Fruit fly (Drosophila melanogaster) whole organism: ENCODE data around the gene CG12689.

Source experiments
- CG8478 ChIP-seq: fragments of >200 bp; optimal IDR thresholded peaks from 2 replicates; lab custom pipeline; 2018; ENCODE audit warnings: inconsistent platforms
- Dll ChIP-seq: fragments of >200 bp; optimal IDR thresholded peaks from 2 replicates; lab custom pipeline; 2017
- EcR ChIP-seq, 2 experiments: fragments of >200 bp; optimal IDR thresholded peaks; 2 replicates each; lab custom pipeline; 2017; ENCODE audit warnings: missing biosample characterization in 2 of 2, missing genetic modification characterization in 2 of 2, missing genetic modification reagents in 2 of 2
- pan ChIP-seq: fragments of >200 bp; optimal IDR thresholded peaks from 2 replicates; lab custom pipeline; 2017
- psq ChIP-seq: fragments of >200 bp; optimal IDR thresholded peaks from 2 replicates; lab custom pipeline; 2017
- usp ChIP-seq: fragments of >200 bp; optimal IDR thresholded peaks from 2 replicates; lab custom pipeline; 2017; ENCODE audit warnings: missing biosample characterization, missing genetic modification characterization, mixed read lengths

The CG12689 gene

DNA sequence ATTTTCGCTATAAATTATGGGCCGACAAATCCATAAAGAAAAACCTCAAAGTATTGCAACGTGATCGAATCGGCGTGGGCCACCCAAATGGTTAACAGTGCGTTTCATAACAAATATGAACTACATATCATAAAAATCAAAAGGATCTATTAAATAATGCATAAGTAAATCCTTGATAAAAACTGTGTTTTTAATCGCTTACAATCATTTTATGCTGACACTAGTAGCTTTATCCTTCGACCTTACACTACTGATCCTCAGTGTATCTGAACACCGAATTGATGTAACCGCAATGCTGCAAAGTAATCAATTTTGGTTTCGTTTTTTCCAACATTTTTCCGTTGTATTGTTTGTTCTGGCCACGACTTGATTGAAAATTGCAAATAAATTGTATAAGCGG, 23.3 kb downstream of the CG12689 start:
- TF ChIP-seq Dll (lab: Kevin White, UChicago) (no peak), EcR (GFP tag; optimal IDR thresholded peaks at IDR 0.05; lab: Kevin White, UChicago) (no peak), psq (lab: Kevin White, UChicago) (no peak), CG8478 (lab: Kevin White, UChicago) (no peak), pan (lab: Kevin White, UChicago) (no peak), usp (no peak)

dm6 chrX:7560720-7561119, 25.2 kb downstream of the CG12689 start:
- no peak for TF ChIP-seq usp
- no peak for TF ChIP-seq pan (lab: Kevin White, UChicago)
- TF ChIP-seq psq (lab: Kevin White, UChicago) = no peak
- no peak for TF ChIP-seq EcR (GFP tag; optimal IDR thresholded peaks at IDR 0.05; lab: Kevin White, UChicago)
- TF ChIP-seq CG8478 (lab: Kevin White, UChicago) = no peak
- no peak for TF ChIP-seq Dll (lab: Kevin White, UChicago)

DNA sequence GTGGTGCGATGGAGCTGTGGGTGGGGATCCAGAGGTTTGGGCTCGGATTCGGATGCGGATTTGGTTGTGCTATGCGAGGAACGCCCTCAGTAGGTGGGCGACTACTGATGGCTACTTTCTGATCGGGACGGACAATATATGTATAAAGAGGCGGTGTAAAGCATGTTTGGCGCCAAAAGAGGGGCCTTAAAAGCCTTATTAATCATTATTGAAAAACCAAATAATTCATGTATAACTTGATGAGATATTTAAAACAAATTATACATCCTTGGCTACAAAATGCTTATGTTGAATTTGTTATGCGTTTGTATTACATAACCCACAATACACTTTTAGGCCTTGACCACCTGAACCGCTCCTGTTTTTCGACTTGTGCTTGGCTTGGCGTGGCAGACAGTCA, 26.0 kb downstream of the CG12689 start:
- TF ChIP-seq Dll (lab: Kevin White, UChicago) = no peak
- no peak for TF ChIP-seq psq (lab: Kevin White, UChicago)
- TF ChIP-seq EcR (GFP tag; optimal IDR thresholded peaks at IDR 0.05; lab: Kevin White, UChicago) = no peak
- no peak for TF ChIP-seq pan (lab: Kevin White, UChicago)
- TF ChIP-seq CG8478 (lab: Kevin White, UChicago) = no peak
- no peak for TF ChIP-seq usp

- TF ChIP-seq CG8478 (lab: Kevin White, UChicago) (no peak), EcR (GFP tag; optimal IDR thresholded peaks at IDR 0.05; lab: Kevin White, UChicago) (no peak), psq (lab: Kevin White, UChicago) (no peak), usp (no peak), Dll (lab: Kevin White, UChicago) (no peak), pan (lab: Kevin White, UChicago) (no peak)
Observed at dm6 chrX:7558646-7559045, 27.3 kb downstream of the CG12689 start.

- TF ChIP-seq usp = no peak
Observed at dm6 chrX:7557652-7558051, 28.3 kb downstream of the CG12689 start.

dm6 chrX:7556270-7556669, 29.7 kb downstream of the CG12689 start:
- TF ChIP-seq pan (lab: Kevin White, UChicago) (no peak), Dll (lab: Kevin White, UChicago) (no peak), usp (no peak), psq (lab: Kevin White, UChicago) (no peak), CG8478 (lab: Kevin White, UChicago) (no peak), EcR (GFP tag; optimal IDR thresholded peaks at IDR 0.05; lab: Kevin White, UChicago) (no peak)

DNA sequence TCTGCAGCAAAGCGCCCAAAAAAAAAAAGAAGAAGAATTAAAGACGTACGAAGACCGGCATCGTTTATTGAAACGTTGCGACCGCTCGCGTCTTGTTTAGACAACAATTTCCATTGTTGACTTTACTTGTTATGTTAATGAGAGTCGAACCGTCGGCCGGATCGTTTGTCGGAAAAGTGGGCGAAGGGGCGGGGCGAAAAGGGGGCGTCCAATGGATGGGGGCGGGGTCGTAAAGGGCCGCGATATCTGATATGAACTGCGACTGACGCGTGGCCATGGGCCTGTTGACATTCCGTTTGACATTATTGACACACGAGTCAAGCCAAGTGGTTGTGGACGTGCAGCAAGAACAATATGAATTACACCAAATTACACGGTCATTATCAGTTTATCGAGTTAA, 32.5 kb downstream of the CG12689 start:
- TF ChIP-seq CG8478 (lab: Kevin White, UChicago) = no peak
- no peak for TF ChIP-seq pan (lab: Kevin White, UChicago)
- TF ChIP-seq usp = no peak

dm6 chrX:7552109-7552508, 33.8 kb downstream of the CG12689 start:
- TF ChIP-seq EcR (GFP tag; optimal IDR thresholded peaks at IDR 0.05; lab: Kevin White, UChicago) (no peak), psq (lab: Kevin White, UChicago) (no peak), pan (lab: Kevin White, UChicago) (no peak), usp (no peak), CG8478 (lab: Kevin White, UChicago) (no peak), Dll (lab: Kevin White, UChicago) (no peak)

DNA sequence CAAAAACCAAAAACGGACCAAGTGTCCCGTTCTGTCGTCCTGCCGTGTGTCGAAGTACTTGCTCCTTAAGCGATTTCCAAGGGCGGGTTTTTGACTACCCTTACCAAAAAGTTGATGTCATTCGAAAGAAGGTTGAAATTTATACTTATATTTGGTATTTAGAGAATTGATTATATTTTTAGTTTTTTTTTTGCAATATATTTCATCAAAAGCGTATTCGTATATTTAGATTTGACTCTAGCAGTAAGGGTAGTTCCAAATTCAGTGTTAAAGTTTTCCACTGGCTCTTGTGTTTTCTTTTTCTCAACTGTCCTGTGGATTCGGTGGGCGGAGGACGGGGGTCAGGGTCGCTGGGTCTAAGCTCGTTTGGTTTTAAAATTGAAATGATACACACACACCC, 35.2 kb downstream of the CG12689 start:
- no peak for TF ChIP-seq psq (lab: Kevin White, UChicago)
- no peak for TF ChIP-seq Dll (lab: Kevin White, UChicago)
- TF ChIP-seq CG8478 (lab: Kevin White, UChicago) = no peak
- TF ChIP-seq EcR (GFP tag; optimal IDR thresholded peaks at IDR 0.05; lab: Kevin White, UChicago) = no peak
- TF ChIP-seq pan (lab: Kevin White, UChicago) = no peak
- no peak for TF ChIP-seq usp

dm6 chrX:7547892-7548291, 38.0 kb downstream of the CG12689 start, which contains the start of gene CG32719:
CG32719 (minus strand) TSS chrX:7547992.
- TF ChIP-seq pan (lab: Kevin White, UChicago) (no peak), psq (lab: Kevin White, UChicago) (no peak), usp (no peak), EcR (GFP tag; optimal IDR thresholded peaks at IDR 0.05; lab: Kevin White, UChicago) (no peak), Dll (lab: Kevin White, UChicago) (no peak), CG8478 (lab: Kevin White, UChicago) (no peak)

dm6 chrX:7546362-7546761, 39.6 kb downstream of the CG12689 start:
- TF ChIP-seq pan (lab: Kevin White, UChicago) (no peak), EcR (GFP tag; optimal IDR thresholded peaks at IDR 0.05; lab: Kevin White, UChicago) (no peak), psq (lab: Kevin White, UChicago) (no peak), Dll (lab: Kevin White, UChicago) (no peak), CG8478 (lab: Kevin White, UChicago) (no peak), usp (no peak)

DNA sequence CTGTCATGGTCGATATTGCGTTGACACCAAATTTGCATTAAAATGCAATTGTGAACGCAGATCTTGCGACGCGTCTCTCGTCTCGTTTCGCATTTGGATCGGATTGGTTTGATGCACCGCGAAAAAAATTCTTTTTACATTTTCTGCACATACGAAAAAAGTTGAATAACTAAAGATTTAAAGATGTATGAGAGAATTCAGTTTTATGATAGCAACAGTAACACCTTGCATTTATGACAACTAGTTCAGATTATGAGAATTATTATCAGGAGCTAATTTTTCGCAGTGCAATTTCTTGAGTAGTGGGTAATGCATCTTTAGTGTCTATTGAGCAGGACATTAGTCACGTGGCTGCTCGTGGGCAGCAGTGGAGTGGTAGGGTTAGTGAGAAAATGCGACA, 42.0 kb downstream of the CG12689 start:
- TF ChIP-seq psq (lab: Kevin White, UChicago) = no peak
- TF ChIP-seq EcR (GFP tag; optimal IDR thresholded peaks at IDR 0.05; lab: Kevin White, UChicago) = no peak
- TF ChIP-seq pan (lab: Kevin White, UChicago) = no peak
- no peak for TF ChIP-seq CG8478 (lab: Kevin White, UChicago)
- no peak for TF ChIP-seq usp
- TF ChIP-seq Dll (lab: Kevin White, UChicago) = no peak

DNA sequence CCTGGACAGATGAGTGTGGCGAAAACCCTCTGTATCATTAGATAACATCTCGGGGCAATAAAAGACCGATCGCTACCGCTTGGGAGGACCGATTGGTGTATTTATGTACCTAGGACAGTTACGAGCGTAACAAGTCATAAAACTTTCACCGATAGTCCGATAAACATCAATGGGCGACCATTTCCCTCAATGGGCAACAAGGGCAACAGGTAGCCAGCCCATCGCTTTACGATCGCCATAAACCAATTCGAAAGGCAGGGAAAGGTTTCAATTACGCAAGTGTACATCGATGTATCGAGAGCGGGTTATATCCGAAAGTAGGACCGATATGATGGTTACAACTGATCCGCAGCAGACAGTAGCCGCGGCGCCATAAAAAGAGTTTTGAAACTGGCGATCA, 43.4 kb downstream of the CG12689 start:
- TF ChIP-seq EcR (GFP tag; optimal IDR thresholded peaks at IDR 0.05; lab: Kevin White, UChicago) (no peak), psq (lab: Kevin White, UChicago) (no peak), Dll (lab: Kevin White, UChicago) (no peak), CG8478 (lab: Kevin White, UChicago) (no peak), usp (no peak), pan (lab: Kevin White, UChicago) (no peak)
